Worm (Caenorhabditis elegans) whole organism, L1 larva: ENCODE measurements around the gene mdt-8.

Experiments
- F16B12.6 ChIP-seq: fragments of 150-350 bp; optimal IDR thresholded peaks from 2 replicates; lab custom pipeline; 2014; ENCODE audit warnings: missing biosample characterization, missing genetic modification characterization
- Y116A8C.19 ChIP-seq: sonication (generic microtip); optimal IDR thresholded peaks from 2 replicates; lab custom pipeline; 2016; ENCODE audit warnings: missing compliant biosample characterization, missing genetic modification characterization, borderline replicate concordance
- aly-2 ChIP-seq: fragments of 150-350 bp; optimal IDR thresholded peaks from 2 replicates; lab custom pipeline; 2014; ENCODE audit warnings: missing biosample characterization, missing genetic modification characterization
- ceh-82 ChIP-seq, 3 experiments: fragments of 150-350 bp in 1 of 3; sonication (generic microtip) in 2 of 3; optimal IDR thresholded peaks; 2 replicates each; lab custom pipeline; 2014 to 2017; ENCODE audit warnings: missing biosample characterization in 3 of 3, missing genetic modification characterization in 3 of 3
- fos-1 ChIP-seq: fragments of 150-350 bp; optimal IDR thresholded peaks from 2 replicates; lab custom pipeline; 2014; ENCODE audit warnings: missing biosample characterization, missing genetic modification characterization
- lin-13 ChIP-seq: fragments of 150-350 bp; optimal IDR thresholded peaks from 2 replicates; lab custom pipeline; 2014; ENCODE audit warnings: missing biosample characterization, missing genetic modification reagents, missing genetic modification characterization
- lin-39 ChIP-seq: fragments of 150-350 bp; optimal IDR thresholded peaks from 2 replicates; lab custom pipeline; 2014; ENCODE audit warnings: missing biosample characterization, missing genetic modification reagents, missing genetic modification characterization
- mdl-1 ChIP-seq, 2 experiments: fragments of 150-350 bp; optimal IDR thresholded peaks; 2 replicates each; lab custom pipeline; 2014 to 2017; ENCODE audit warnings: missing biosample characterization in 2 of 2, missing genetic modification characterization in 2 of 2, inconsistent platforms in 1 of 2
- nhr-77 ChIP-seq: fragments of 150-350 bp; optimal IDR thresholded peaks from 2 replicates; lab custom pipeline; 2014; ENCODE audit warnings: missing biosample characterization, missing genetic modification characterization
- snpc-4 ChIP-seq: fragments of 150-350 bp; optimal IDR thresholded peaks from 2 replicates; lab custom pipeline; 2014; ENCODE audit warnings: missing biosample characterization, missing genetic modification characterization
- sptf-1 ChIP-seq: fragments of 150-350 bp; optimal IDR thresholded peaks from 2 replicates; lab custom pipeline; 2014; ENCODE audit warnings: missing biosample characterization, missing genetic modification characterization
- unc-98 ChIP-seq: fragments of 200-800 bp; sonication (Bioruptor generic); IDR thresholded peaks from 2 replicates; pipeline ENCODE4 v1.3.6; 2022; ENCODE audit warnings: missing genetic modification characterization, missing compliant biosample characterization

ce11 chrII:11577397-11577796 is 43.8 kb upstream of the mdt-8 start, which contains the start of gene pcs-1:
- TF ChIP-seq lin-13 (GFP tag; lab: Kevin White, UChicago) (no peak), snpc-4 (tag; lab: Kevin White, UChicago) (no peak), aly-2 (tag; lab: Kevin White, UChicago) (no peak), ceh-82 (tag; optimal IDR thresholded peaks at IDR 0.05; lab: Kevin White, UChicago) (no peak), fos-1 (tag; lab: Kevin White, UChicago) (no peak), lin-39 (no peak), Y116A8C.19 (no peak), mdl-1 (tag; optimal IDR thresholded peaks at IDR 0.05; lab: Kevin White, UChicago) (no peak), unc-98 (GFP tag; lab: Robert Waterston, UW) (no peak), nhr-77 (tag; lab: Kevin White, UChicago) (no peak), sptf-1 (tag; lab: Kevin White, UChicago) (no peak), F16B12.6 (no peak)
